Fruit fly (Drosophila melanogaster): Measurements from ENCODE around the gene Ptx1.
A peak's percentile ranks its signal among the peaks of the same experiment; 100 is the strongest.

Gene Ptx1

DNA sequence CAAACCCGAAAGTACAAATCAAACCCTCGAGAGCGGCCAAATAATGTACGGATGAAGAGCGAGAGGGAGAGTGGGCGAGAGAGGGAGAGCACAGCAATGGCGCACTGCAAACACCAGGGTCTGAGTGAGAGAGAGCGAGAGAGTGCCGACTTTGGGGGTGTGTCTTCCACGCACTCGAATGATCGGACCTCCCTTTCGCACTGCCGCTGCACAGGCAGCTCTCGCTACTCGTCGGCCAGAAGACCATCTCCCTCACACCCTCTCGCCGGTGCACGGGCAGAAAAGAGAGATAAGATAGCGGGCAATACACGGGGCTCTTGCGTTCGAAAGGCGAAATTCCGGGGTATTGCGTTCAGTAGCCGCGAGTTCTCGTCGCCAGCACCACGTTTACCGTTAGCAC lies at the start of gene Ptx1:
Gene Ptx1, plus strand, starts transcription at position 353 of the 400 bp plus-strand sequence.
- TF ChIP-seq Ets21C (GFP tag; optimal IDR thresholded peaks at IDR 0.05) (no peak), Sox14 (GFP tag; optimal IDR thresholded peaks at IDR 0.05) (peak; percentile 31), svp (GFP tag) (peak; percentile 57), CG6163 (GFP tag; IDR thresholded peaks at IDR 0.05) (peak; percentile 57), CG3919 (GFP tag; optimal IDR thresholded peaks at IDR 0.05) (peak; percentile 21), CG9139 (GFP tag; optimal IDR thresholded peaks at IDR 0.05) (no peak), CG11902 (GFP tag; optimal IDR thresholded peaks at IDR 0.05) (no peak), CG6854 (GFP tag; optimal IDR thresholded peaks at IDR 0.05) (no peak), fkh (GFP tag; optimal IDR thresholded peaks at IDR 0.05) (peak; percentile 95), CG8632 (GFP tag; optimal IDR thresholded peaks at IDR 0.05) (no peak), CG1621 (tag; optimal IDR thresholded peaks at IDR 0.05) (peak; percentile 58)

DNA sequence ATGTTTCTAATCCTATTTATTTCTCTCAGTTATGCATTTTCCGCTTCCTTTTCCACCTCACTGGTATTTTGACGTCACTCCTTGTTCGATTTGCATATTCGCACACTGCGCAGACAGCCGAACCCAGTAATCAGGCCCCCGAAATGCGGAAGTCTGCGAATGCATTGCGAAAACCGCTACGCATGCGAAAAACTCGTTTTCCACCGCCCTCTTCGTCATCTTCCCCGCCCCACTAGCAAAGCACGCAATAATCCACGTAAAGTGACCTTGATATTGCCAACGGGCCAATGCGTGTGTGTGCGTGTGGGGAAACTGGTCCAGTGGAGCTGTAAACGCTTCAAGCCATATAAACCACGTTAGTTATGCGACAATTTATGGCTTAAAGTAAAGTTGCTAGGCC lies 48.6 kb upstream of the Ptx1 start:
- TF ChIP-seq OdsH (GFP tag; optimal IDR thresholded peaks at IDR 0.05) (no peak), Eip75B (GFP tag; optimal IDR thresholded peaks at IDR 0.05) (peak; percentile 26), ss (GFP tag; optimal IDR thresholded peaks at IDR 0.05) (peak in 1 of 2 experiments; percentile 92)

DNA sequence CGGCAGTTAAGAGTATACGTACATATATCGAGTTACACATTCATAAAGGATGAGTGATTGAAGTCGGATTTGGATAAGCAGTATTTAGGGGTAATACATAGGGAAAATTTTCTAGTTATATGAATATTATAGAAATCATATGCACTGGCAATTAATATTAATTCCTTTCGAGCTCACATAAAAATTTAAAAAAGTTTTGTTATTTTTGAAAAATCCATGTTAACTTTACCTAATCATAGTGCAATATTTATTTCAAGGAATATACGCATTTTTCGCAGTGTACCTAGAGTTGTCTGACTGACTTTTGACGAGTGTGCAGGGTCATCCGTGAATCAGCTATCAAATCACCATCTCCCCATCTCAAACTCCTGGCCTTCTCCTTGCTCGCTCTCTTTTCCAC lies 48.1 kb upstream of the Ptx1 start:
- TF ChIP-seq achi (GFP tag; optimal IDR thresholded peaks at IDR 0.05) (peak; percentile 17), eg (GFP tag; IDR thresholded peaks at IDR 0.05) (no peak), Met (GFP tag; optimal IDR thresholded peaks at IDR 0.05) (no peak), esn (GFP tag; optimal IDR thresholded peaks at IDR 0.05) (no peak), svp (GFP tag) (peak; percentile 36), Sox102F (GFP tag; optimal IDR thresholded peaks at IDR 0.05) (no peak), lz (GFP tag; optimal IDR thresholded peaks at IDR 0.05) (no peak), Blimp-1 (GFP tag; optimal IDR thresholded peaks at IDR 0.05) (no peak), CG16779 (tag; optimal IDR thresholded peaks at IDR 0.05) (no peak), Eip93F (GFP tag; optimal IDR thresholded peaks at IDR 0.05) (no peak), CG10669 (GFP tag; optimal IDR thresholded peaks at IDR 0.05) (peak; percentile 45), pdm3 (GFP tag; optimal IDR thresholded peaks at IDR 0.05) (peak; percentile 26), vri (GFP tag; optimal IDR thresholded peaks at IDR 0.05) (no peak), ss (GFP tag; optimal IDR thresholded peaks at IDR 0.05) (peak in 1 of 2 experiments; percentile 58), CG15336 (GFP tag; IDR thresholded peaks at IDR 0.05) (no peak), Ets21C (GFP tag; optimal IDR thresholded peaks at IDR 0.05) (no peak), topi (GFP tag; optimal IDR thresholded peaks at IDR 0.05) (no peak), dac (GFP tag; optimal IDR thresholded peaks at IDR 0.05) (peak; percentile 9), CG10631 (GFP tag; optimal IDR thresholded peaks at IDR 0.05) (peak; percentile 45), cyc (GFP tag; optimal IDR thresholded peaks at IDR 0.05) (no peak), Eip78C (GFP tag) (peak; percentile 87), fkh (GFP tag; optimal IDR thresholded peaks at IDR 0.05) (no peak), CG31627 (GFP tag; optimal IDR thresholded peaks at IDR 0.05) (no peak), CG6792 (GFP tag; optimal IDR thresholded peaks at IDR 0.05) (peak; percentile 0), Hr38 (GFP tag; optimal IDR thresholded peaks at IDR 0.05) (no peak), Eip75B (GFP tag; optimal IDR thresholded peaks at IDR 0.05) (no peak), fd85E (GFP tag; optimal IDR thresholded peaks at IDR 0.05) (no peak), CG11902 (GFP tag; optimal IDR thresholded peaks at IDR 0.05) (no peak), CG9139 (GFP tag; optimal IDR thresholded peaks at IDR 0.05) (no peak), CG1621 (tag; optimal IDR thresholded peaks at IDR 0.05) (no peak), dsx (GFP tag; optimal IDR thresholded peaks at IDR 0.05; ENCODE audit: poor library complexity, severe bottlenecking) (peak; percentile 11), fd59A (GFP tag; optimal IDR thresholded peaks at IDR 0.05) (peak; percentile 40), CG11762 (GFP tag; optimal IDR thresholded peaks at IDR 0.05; ENCODE audit: insufficient read depth) (peak; percentile 16), CG3919 (GFP tag; optimal IDR thresholded peaks at IDR 0.05) (peak; percentile 33), Hr39 (GFP tag; optimal IDR thresholded peaks at IDR 0.05) (no peak), CG6854 (GFP tag; optimal IDR thresholded peaks at IDR 0.05) (no peak), acj6 (GFP tag; optimal IDR thresholded peaks at IDR 0.05) (peak; percentile 7), OdsH (GFP tag; optimal IDR thresholded peaks at IDR 0.05) (peak; percentile 56), CG6808 (GFP tag; optimal IDR thresholded peaks at IDR 0.05) (peak; percentile 21), salr (GFP tag; optimal IDR thresholded peaks at IDR 0.05) (peak in 1 of 2 experiments; percentile 51), CG34406 (GFP tag; optimal IDR thresholded peaks at IDR 0.05) (peak; percentile 5), CG6276 (GFP tag; optimal IDR thresholded peaks at IDR 0.05) (peak; percentile 26), Smox (GFP tag; optimal IDR thresholded peaks at IDR 0.05) (no peak)
